Fruit fly (Drosophila melanogaster): ENCODE data around the gene CG14662.

Gene CG14662

dm6 chr3R:4960107-4960506 lies 23.9 kb downstream of the CG14662 start:
- TF ChIP-seq CG8478 (optimal IDR thresholded peaks at IDR 0.05), result no peak
- no peak for TF ChIP-seq CTCF (optimal IDR thresholded peaks at IDR 0.05)

DNA sequence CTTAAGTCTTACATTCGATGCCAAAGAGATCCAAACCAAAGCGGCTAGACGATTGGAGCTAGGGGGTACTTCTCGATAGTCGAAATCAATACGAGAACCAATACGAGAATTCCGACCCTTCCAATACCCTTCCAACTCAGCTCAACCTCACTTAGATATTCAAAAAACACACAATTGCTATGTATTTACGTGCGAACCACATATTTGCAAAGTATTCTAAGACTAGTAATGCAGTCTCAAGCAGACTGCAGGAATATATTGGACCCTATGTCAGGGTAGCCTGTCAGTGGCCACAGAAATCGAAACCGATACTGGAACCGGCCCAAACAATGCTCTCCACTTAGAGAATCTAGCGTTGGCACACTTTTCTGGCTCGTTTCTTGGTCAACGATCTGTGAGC lies 26.2 kb downstream of the CG14662 start:
- TF ChIP-seq CG8478 (optimal IDR thresholded peaks at IDR 0.05) (no peak), CTCF (optimal IDR thresholded peaks at IDR 0.05) (no peak)

- no peak for TF ChIP-seq CTCF (optimal IDR thresholded peaks at IDR 0.05)
- no peak for TF ChIP-seq CG8478 (optimal IDR thresholded peaks at IDR 0.05)
These were observed 28.9 kb downstream of the CG14662 start, which contains the start of gene Jhbp3 for dm6 chr3R:4955152-4955551. Gene Jhbp3 (minus strand): TSS chr3R:4955252.

DNA sequence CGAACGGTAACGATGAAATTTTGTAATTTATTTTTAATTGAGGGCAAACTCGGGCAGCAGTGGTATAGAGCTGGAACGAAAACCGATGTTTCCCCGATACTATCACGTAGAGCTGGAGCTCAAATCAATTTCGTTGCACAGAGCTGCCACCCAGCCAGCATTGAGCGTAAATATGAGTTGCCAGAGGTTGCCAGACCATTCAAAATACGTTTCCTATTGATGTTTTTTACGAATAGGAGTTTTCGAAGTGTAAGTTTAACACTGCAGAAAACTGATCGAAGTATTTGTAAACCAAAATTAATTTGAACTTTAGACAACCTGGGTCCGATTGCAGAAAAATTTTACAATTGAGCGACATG lies 31.5 kb downstream of the CG14662 start, which contains the start of gene Ubc6:
Ubc6 (minus strand) TSS at position 112 of the 359 bp plus-strand sequence.
- TF ChIP-seq CG8478 (optimal IDR thresholded peaks at IDR 0.05), result no peak
- TF ChIP-seq CTCF (optimal IDR thresholded peaks at IDR 0.05), result peak; percentile 55 to 64

DNA sequence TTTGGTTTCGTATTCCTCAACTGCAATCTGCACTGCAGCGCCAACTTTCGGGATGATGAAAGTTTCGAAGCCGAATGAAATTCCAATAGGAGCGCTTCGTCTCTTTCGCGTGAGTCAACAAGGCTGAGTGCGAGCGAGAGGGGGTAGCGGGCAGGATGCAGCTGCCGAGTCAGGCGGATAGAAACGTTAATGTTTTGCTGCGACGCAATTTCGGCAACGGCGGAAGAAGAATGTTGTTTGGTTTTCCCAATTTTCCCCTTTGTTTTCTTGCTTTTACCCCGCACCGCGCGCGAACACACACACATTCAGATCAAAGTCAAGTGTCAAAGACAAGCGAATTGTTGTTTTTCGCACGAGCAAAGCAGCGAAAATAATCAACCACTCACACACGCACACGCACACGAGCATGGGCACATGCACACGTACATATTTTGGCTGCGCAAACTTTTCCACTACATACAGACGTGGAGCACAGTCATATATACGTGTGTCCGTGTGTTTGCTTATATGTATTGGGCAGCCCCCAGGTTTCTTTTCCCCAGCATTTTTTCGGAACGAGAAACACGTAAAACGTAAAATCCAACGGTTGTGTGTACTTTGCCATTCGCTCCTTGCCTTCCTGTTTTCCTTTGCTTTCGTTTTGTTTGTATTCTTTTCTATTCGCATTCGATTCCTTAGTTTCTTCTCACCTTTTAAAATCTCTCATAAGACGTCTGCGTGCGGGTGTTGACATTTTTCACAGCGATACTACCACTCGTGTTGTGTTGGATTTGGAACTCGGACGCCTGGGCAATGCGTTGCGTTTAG lies 32.1 kb downstream of the CG14662 start:
- no peak for TF ChIP-seq CTCF (optimal IDR thresholded peaks at IDR 0.05)
- no peak for TF ChIP-seq CG8478 (optimal IDR thresholded peaks at IDR 0.05)

DNA sequence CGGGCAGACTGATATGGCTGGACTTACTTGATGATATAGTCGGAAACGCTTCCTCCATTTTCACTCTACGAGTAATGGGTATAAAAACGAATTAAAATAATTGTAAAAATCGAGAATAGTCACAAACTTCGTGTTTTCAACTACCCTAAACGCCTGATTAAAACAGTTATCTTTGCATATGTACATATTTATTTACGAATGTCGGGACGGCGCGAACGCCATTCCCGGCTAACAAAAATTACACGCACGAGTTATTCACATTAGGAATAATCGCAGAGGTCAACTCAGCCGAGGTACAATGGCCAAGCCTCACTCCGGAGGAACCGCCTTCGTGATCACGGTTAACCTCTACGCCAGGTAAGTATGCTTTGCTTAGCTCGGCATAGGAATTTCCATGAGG lies 36.3 kb downstream of the CG14662 start:
- TF ChIP-seq CTCF (optimal IDR thresholded peaks at IDR 0.05) (no peak), CG8478 (optimal IDR thresholded peaks at IDR 0.05) (no peak)

Measured in S2 (cell line).